Fruit fly (Drosophila melanogaster) S2 (cell line): ENCODE data around the gene CG7685.

Source experiments
- CG8478 ChIP-seq: fragments of >200 bp; optimal IDR thresholded peaks from 2 replicates; lab custom pipeline; 2018
- CTCF ChIP-seq, 2 experiments: fragments of >200 bp; optimal IDR thresholded peaks; 2 replicates each; lab custom pipeline; 2018

DNA sequence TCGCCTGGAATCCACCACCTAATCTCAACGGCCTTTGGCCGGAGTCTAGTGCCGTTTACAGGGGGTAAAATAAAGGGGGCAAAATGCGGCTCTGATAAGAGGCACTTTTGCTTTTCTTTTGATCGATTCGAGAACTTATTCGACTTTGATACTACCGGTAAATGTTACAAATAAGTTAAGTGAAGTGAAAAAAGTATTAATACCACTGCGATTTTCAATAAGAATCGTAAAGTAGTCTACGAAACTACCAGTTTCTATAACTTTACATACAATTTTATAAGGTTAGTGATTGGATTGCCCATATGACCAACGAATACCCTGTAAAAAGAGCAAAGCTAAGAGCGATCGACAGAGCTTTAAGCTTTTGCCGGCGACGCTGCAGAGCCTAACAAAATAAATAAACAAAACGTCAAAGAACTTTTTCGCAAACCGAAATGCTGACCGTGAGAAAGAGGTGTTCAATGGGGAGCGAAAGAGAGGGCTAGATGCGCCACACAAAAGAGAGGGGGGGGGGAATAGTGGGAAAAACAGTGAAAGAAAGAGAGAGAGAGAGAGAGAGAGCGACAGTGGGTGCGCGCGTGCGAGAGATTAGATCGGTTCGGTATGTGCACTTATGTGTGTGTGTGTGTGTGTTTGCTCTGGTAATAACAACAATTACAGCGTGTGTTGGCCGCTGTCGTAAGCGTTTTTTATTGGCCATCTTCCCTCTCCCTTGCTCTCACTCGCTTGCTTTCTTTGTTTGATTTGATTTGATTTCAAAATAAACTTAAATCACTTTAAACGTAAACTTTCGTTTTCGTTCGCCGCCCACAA lies 32.0 kb downstream of the CG7685 start:
- TF ChIP-seq CTCF (optimal IDR thresholded peaks at IDR 0.05; lab: Kevin White, UChicago) = no peak
- no peak for TF ChIP-seq CG8478 (lab: Kevin White, UChicago)
